Fruit fly (Drosophila melanogaster) whole organism, embryonic: Measurements from ENCODE around the gene Ugt316A1.

ENCODE experiments used
- Antp ChIP-seq: fragments of 200-800 bp; sonication (Bioruptor generic); optimal IDR thresholded peaks from 3 replicates; lab custom pipeline; 2016; ENCODE audit warnings: missing biosample characterization, missing genetic modification characterization
- Bgb ChIP-seq: fragments of 200-800 bp; sonication (Bioruptor generic); IDR thresholded peaks from 2 replicates; pipeline ENCODE4 v1.3.6; 2022; ENCODE audit warnings: missing biosample characterization, missing genetic modification characterization; ENCODE audit not compliant: partially characterized antibody
- CG10462 ChIP-seq: fragments of 200-800 bp; sonication (Bioruptor generic); optimal IDR thresholded peaks from 2 replicates; lab custom pipeline; 2016; ENCODE audit warnings: missing biosample characterization, missing genetic modification characterization
- CG12744 ChIP-seq: fragments of 200-800 bp; sonication (Bioruptor generic); optimal IDR thresholded peaks from 2 replicates; lab custom pipeline; 2016; ENCODE audit warnings: missing biosample characterization, missing genetic modification characterization
- CG13424 ChIP-seq: fragments of 200-800 bp; sonication (Bioruptor generic); optimal IDR thresholded peaks from 2 replicates; lab custom pipeline; 2019; ENCODE audit warnings: missing biosample characterization, mild to moderate bottlenecking, missing genetic modification characterization, moderate library complexity
- CG13624 ChIP-seq: fragments of 200-800 bp; sonication (Bioruptor generic); optimal IDR thresholded peaks from 2 replicates; lab custom pipeline; 2016; ENCODE audit warnings: missing biosample characterization, missing genetic modification characterization
- CG15269 ChIP-seq: fragments of 200-800 bp; sonication (Bioruptor generic); optimal IDR thresholded peaks from 2 replicates; lab custom pipeline; 2018; ENCODE audit warnings: missing biosample characterization, mild to moderate bottlenecking, missing genetic modification characterization, moderate library complexity
- CG1529 ChIP-seq: fragments of 200-800 bp; sonication (Bioruptor generic); optimal IDR thresholded peaks from 3 replicates; lab custom pipeline; 2018; ENCODE audit warnings: missing biosample characterization, missing genetic modification characterization
- CG1603 ChIP-seq: fragments of 200-800 bp; sonication (Bioruptor generic); optimal IDR thresholded peaks from 2 replicates; lab custom pipeline; 2019; ENCODE audit warnings: missing biosample characterization, mild to moderate bottlenecking, missing genetic modification characterization, moderate library complexity
- CG16815 ChIP-seq: fragments of 200-800 bp; sonication (Bioruptor generic); optimal IDR thresholded peaks from 3 replicates; lab custom pipeline; 2017; ENCODE audit warnings: missing biosample characterization, mild to moderate bottlenecking, missing genetic modification characterization
- CG17912 ChIP-seq: fragments of 200-800 bp; sonication (Bioruptor generic); optimal IDR thresholded peaks from 2 replicates; lab custom pipeline; 2018; ENCODE audit warnings: missing biosample characterization, mild to moderate bottlenecking, missing genetic modification characterization
- CG18262 ChIP-seq: fragments of 200-800 bp; optimal IDR thresholded peaks from 3 replicates; lab custom pipeline; 2019; ENCODE audit warnings: missing biosample characterization, mild to moderate bottlenecking, missing genetic modification characterization, moderate library complexity
- CG2678 ChIP-seq: fragments of 200-800 bp; sonication (Bioruptor generic); optimal IDR thresholded peaks from 3 replicates; lab custom pipeline; 2019; ENCODE audit warnings: missing biosample characterization, mild to moderate bottlenecking, missing genetic modification characterization, moderate library complexity
- CG31388 ChIP-seq: fragments of 200-800 bp; sonication (Bioruptor generic); optimal IDR thresholded peaks from 2 replicates; lab custom pipeline; 2016; ENCODE audit warnings: missing biosample characterization, missing genetic modification characterization
- CG34224 ChIP-seq: fragments of 200-800 bp; sonication (Bioruptor generic); IDR thresholded peaks from 3 replicates; pipeline ENCODE4 v1.3.6; 2022; ENCODE audit warnings: missing biosample characterization, missing genetic modification characterization; ENCODE audit not compliant: partially characterized antibody
- CG3838 ChIP-seq: fragments of 200-800 bp; sonication (Bioruptor generic); optimal IDR thresholded peaks from 3 replicates; lab custom pipeline; 2016; ENCODE audit warnings: missing biosample characterization, missing genetic modification characterization
- CG3995 ChIP-seq: fragments of 200-800 bp; sonication (Bioruptor generic); optimal IDR thresholded peaks from 3 replicates; lab custom pipeline; 2016; ENCODE audit warnings: missing biosample characterization, missing genetic modification characterization
- CG4707 ChIP-seq: fragments of 200-800 bp; sonication (Bioruptor generic); optimal IDR thresholded peaks from 2 replicates; lab custom pipeline; 2018; ENCODE audit warnings: missing biosample characterization, mild to moderate bottlenecking, missing genetic modification characterization, moderate library complexity
- CG4820 ChIP-seq: fragments of 200-800 bp; sonication (Bioruptor generic); optimal IDR thresholded peaks from 3 replicates; lab custom pipeline; 2016; ENCODE audit warnings: missing biosample characterization, missing genetic modification characterization
- CG7963 ChIP-seq: fragments of 200-800 bp; sonication (Bioruptor generic); IDR thresholded peaks from 3 replicates; pipeline ENCODE4 v1.3.6; 2022; ENCODE audit warnings: missing biosample characterization, missing genetic modification characterization; ENCODE audit not compliant: partially characterized antibody
- CG7987 ChIP-seq: fragments of 200-800 bp; sonication (Bioruptor generic); optimal IDR thresholded peaks from 2 replicates; lab custom pipeline; 2018; ENCODE audit warnings: missing biosample characterization, mild to moderate bottlenecking, missing genetic modification characterization, moderate library complexity
- CG8089 ChIP-seq: fragments of 200-800 bp; sonication (Bioruptor generic); optimal IDR thresholded peaks from 3 replicates; lab custom pipeline; 2016; ENCODE audit warnings: missing biosample characterization, missing genetic modification characterization
- CG9215 ChIP-seq: fragments of 200-800 bp; sonication (Bioruptor generic); IDR thresholded peaks from 2 replicates; pipeline ENCODE4 v1.3.6; 2022; ENCODE audit warnings: missing biosample characterization, missing genetic modification characterization
- CG9727 ChIP-seq: fragments of 200-800 bp; sonication (Bioruptor generic); optimal IDR thresholded peaks from 3 replicates; lab custom pipeline; 2017; ENCODE audit warnings: missing biosample characterization, mild to moderate bottlenecking, missing genetic modification characterization
- Camta ChIP-seq: fragments of 200-800 bp; sonication (Bioruptor generic); optimal IDR thresholded peaks from 2 replicates; lab custom pipeline; 2016; ENCODE audit warnings: missing biosample characterization, missing genetic modification characterization
- HLHmδ ChIP-seq: fragments of 200-800 bp; sonication (Bioruptor generic); optimal IDR thresholded peaks from 2 replicates; lab custom pipeline; 2018; ENCODE audit warnings: missing biosample characterization, mild to moderate bottlenecking, missing genetic modification characterization, moderate library complexity
- Hmx ChIP-seq: fragments of 200-800 bp; sonication (Bioruptor generic); optimal IDR thresholded peaks from 2 replicates; lab custom pipeline; 2016; ENCODE audit warnings: missing biosample characterization, missing genetic modification characterization
- Kr ChIP-seq: fragments of 200-800 bp; sonication (Bioruptor generic); optimal IDR thresholded peaks from 2 replicates; lab custom pipeline; 2017; ENCODE audit warnings: missing biosample characterization, mild to moderate bottlenecking, missing genetic modification characterization
- Mad ChIP-seq: fragments of 200-800 bp; sonication (Bioruptor generic); optimal IDR thresholded peaks from 2 replicates; lab custom pipeline; 2016; ENCODE audit warnings: missing biosample characterization, missing genetic modification characterization
- Mes4 ChIP-seq: fragments of 200-800 bp; sonication (Bioruptor generic); optimal IDR thresholded peaks from 2 replicates; lab custom pipeline; 2016; ENCODE audit warnings: missing biosample characterization, missing genetic modification characterization
- Xrp1 ChIP-seq: fragments of 200-800 bp; sonication (Bioruptor generic); IDR thresholded peaks from 2 replicates; pipeline ENCODE4 v1.3.6; 2022; ENCODE audit warnings: missing biosample characterization, missing genetic modification characterization
- ara ChIP-seq: fragments of 200-800 bp; sonication (Bioruptor generic); IDR thresholded peaks from 2 replicates; pipeline ENCODE4 v1.3.6; 2022; ENCODE audit warnings: missing biosample characterization, missing genetic modification characterization
- ase ChIP-seq: fragments of 200-800 bp; sonication (Bioruptor generic); IDR thresholded peaks from 3 replicates; pipeline ENCODE4 v1.3.6; 2022; ENCODE audit warnings: missing biosample characterization, missing genetic modification characterization
- az2 ChIP-seq: fragments of 200-800 bp; sonication (Bioruptor generic); optimal IDR thresholded peaks from 3 replicates; lab custom pipeline; 2016; ENCODE audit warnings: missing biosample characterization, missing genetic modification characterization
- chif ChIP-seq, 2 experiments: fragments of 200-800 bp; sonication (Bioruptor generic); optimal IDR thresholded peaks; 3 replicates each; lab custom pipeline; 2016; ENCODE audit warnings: missing biosample characterization in 2 of 2, missing genetic modification characterization in 2 of 2
- danr ChIP-seq: fragments of 200-800 bp; sonication (Bioruptor generic); IDR thresholded peaks from 2 replicates; pipeline ENCODE4 v1.3.6; 2022; ENCODE audit warnings: missing biosample characterization, missing genetic modification characterization
- en ChIP-seq: fragments of 200-800 bp; sonication (Bioruptor generic); optimal IDR thresholded peaks from 2 replicates; lab custom pipeline; 2016; ENCODE audit warnings: missing biosample characterization, missing genetic modification characterization
- gro ChIP-seq: fragments of 200-800 bp; sonication (Bioruptor generic); optimal IDR thresholded peaks from 2 replicates; lab custom pipeline; 2016; ENCODE audit warnings: missing biosample characterization, missing genetic modification characterization
- ham ChIP-seq: fragments of 200-800 bp; sonication (Bioruptor generic); IDR thresholded peaks from 2 replicates; pipeline ENCODE4 v1.3.6; 2022; ENCODE audit warnings: missing biosample characterization, missing genetic modification characterization
- ken ChIP-seq: fragments of 200-800 bp; sonication (Bioruptor generic); IDR thresholded peaks from 3 replicates; pipeline ENCODE4 v1.3.6; 2022; ENCODE audit warnings: missing biosample characterization, missing genetic modification characterization
- klu ChIP-seq: fragments of 200-800 bp; sonication (Bioruptor generic); IDR thresholded peaks from 2 replicates; pipeline ENCODE4 v1.3.6; 2022; ENCODE audit warnings: missing biosample characterization, missing genetic modification characterization
- pan ChIP-seq, 4 experiments: fragments of >200 bp in 3 of 4; fragments of 200-800 bp in 1 of 4; sonication (Bioruptor generic) in 1 of 4; optimal IDR thresholded peaks in 3 of 4; IDR thresholded peaks in 1 of 4; 2 replicates each; pipeline versions ENCODE4 v1.3.6 to Lab custom; 2017 to 2022; ENCODE audit warnings: missing biosample characterization in 2 of 4, missing genetic modification characterization in 2 of 4, mixed read lengths in 1 of 4
- prd ChIP-seq, 3 experiments: fragments of >200 bp in 2 of 3; fragments of 200-800 bp in 1 of 3; sonication (Bioruptor generic) in 1 of 3; optimal IDR thresholded peaks in 2 of 3; IDR thresholded peaks in 1 of 3; 2 replicates in 2 of 3; 3 replicates in 1 of 3; pipeline versions ENCODE4 v1.3.6 to Lab custom; 2017 to 2022; ENCODE audit warnings: missing biosample characterization in 1 of 3, missing genetic modification characterization in 1 of 3
- rib ChIP-seq: fragments of 200-800 bp; sonication (Bioruptor generic); IDR thresholded peaks from 2 replicates; pipeline ENCODE4 v1.3.6; 2022; ENCODE audit warnings: missing biosample characterization, missing genetic modification characterization
- row ChIP-seq: fragments of 200-800 bp; sonication (Bioruptor generic); IDR thresholded peaks from 3 replicates; pipeline ENCODE4 v1.3.6; 2022; ENCODE audit warnings: missing biosample characterization, missing genetic modification characterization
- so ChIP-seq: fragments of 200-800 bp; sonication (Bioruptor generic); IDR thresholded peaks from 3 replicates; pipeline ENCODE4 v1.3.6; 2022; ENCODE audit warnings: missing biosample characterization, missing genetic modification characterization
- sqz ChIP-seq: fragments of 200-800 bp; sonication (Bioruptor generic); optimal IDR thresholded peaks from 3 replicates; lab custom pipeline; 2018; ENCODE audit warnings: missing biosample characterization, mild to moderate bottlenecking, missing genetic modification characterization
- stc ChIP-seq: fragments of 200-800 bp; sonication (Bioruptor generic); IDR thresholded peaks from 2 replicates; pipeline ENCODE4 v1.3.6; 2022; ENCODE audit warnings: missing biosample characterization, missing genetic modification characterization

The Ugt316A1 gene

DNA sequence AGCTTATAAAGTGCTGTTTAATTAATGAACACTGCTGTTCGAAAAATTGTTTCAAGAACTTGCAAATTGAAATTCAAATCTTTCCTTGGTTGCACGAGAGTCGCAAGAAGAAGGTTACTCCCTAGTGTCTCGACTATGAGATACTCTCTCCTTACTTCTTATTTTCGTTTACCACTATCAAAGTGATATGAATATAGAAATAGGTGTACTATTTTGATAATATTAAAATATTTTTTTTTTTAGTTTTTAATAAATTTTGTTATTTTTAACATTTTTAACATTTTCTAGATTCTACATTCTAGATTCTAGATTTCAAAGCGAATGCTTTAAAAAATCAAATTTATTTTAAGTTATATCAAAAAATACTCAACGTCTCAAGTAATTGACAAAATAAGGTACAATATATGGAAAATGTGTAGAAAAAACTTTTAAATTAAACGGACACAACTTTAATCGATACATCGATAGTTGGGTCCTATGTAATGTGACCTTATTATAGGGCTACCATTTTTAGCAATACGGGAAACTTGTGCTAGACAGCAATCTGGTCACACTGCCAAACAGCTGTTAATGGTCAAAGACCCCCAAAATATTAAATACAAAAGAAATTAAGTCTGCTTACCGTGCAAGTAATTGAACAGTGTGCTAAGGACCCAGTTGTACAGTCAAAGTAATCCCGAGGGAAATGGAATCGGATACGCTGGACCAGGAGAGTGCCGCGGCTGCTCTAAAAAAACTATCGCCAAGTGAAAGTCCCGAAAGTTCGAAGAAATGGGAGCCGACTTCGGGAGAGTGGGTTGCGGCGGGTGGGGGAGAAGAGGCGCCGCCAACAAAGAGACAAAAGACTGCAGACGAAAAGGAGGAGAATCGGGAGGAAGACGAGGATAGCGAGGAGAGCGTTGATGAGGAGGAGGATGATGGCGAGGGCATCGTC is 29.8 kb upstream of the Ugt316A1 start, which contains the start of gene MESR6 (continued):
- TF ChIP-seq CG9215 (GFP tag; lab: Robert Waterston, UW) (no peak), rib (GFP tag; lab: Robert Waterston, UW) (peak; percentile 27; the same call in 1 of the 2 replicates), Hmx (GFP tag; lab: Kevin White, UChicago) (no peak), ase (no peak), en (no peak), CG12744 (GFP tag; lab: Kevin White, UChicago) (no peak), CG9727 (peak; percentile 58), danr (GFP tag; lab: Robert Waterston, UW) (no peak), CG17912 (GFP tag; lab: Kevin White, UChicago) (peak; percentile 21), so (GFP tag; lab: Robert Waterston, UW) (no peak), CG34224 (GFP tag; lab: Robert Waterston, UW) (peak; percentile 92), CG3995 (GFP tag; lab: Kevin White, UChicago) (no peak), CG1603 (tag; lab: Kevin White, UChicago) (peak; percentile 74), CG1529 (GFP tag; lab: Kevin White, UChicago) (no peak), ken (no peak), CG31388 (GFP tag; lab: Kevin White, UChicago) (no peak), HLHmδ (GFP tag; lab: Kevin White, UChicago) (no peak), pan (optimal IDR thresholded peaks at IDR 0.05; lab: Kevin White, UChicago) (no peak), pan (GFP tag; optimal IDR thresholded peaks at IDR 0.05 in 1 of 2, IDR thresholded peaks at IDR 0.05 in 1 of 2) (no peak), CG7963 (GFP tag; lab: Robert Waterston, UW) (peak; percentile 70; the same call in 2 of the 3 replicates), Mad (GFP tag; lab: Kevin White, UChicago) (no peak), chif (GFP tag; optimal IDR thresholded peaks at IDR 0.05; lab: Kevin White, UChicago) (peak in 1 of 2 experiments; percentile 2), CG2678 (tag; lab: Kevin White, UChicago) (peak; percentile 33), CG13624 (GFP tag; lab: Kevin White, UChicago) (no peak), ara (GFP tag; lab: Robert Waterston, UW) (no peak), CG10462 (GFP tag; lab: Kevin White, UChicago) (no peak), Antp (GFP tag; lab: Kevin White, UChicago) (no peak), CG3838 (GFP tag; lab: Kevin White, UChicago) (no peak), CG16815 (no peak), CG15269 (tag; lab: Kevin White, UChicago) (peak; percentile 59), CG4820 (GFP tag; lab: Kevin White, UChicago) (peak; percentile 17), CG18262 (peak; percentile 40), az2 (GFP tag; lab: Kevin White, UChicago) (no peak), Xrp1 (GFP tag; lab: Robert Waterston, UW) (peak; percentile 36; the same call in 1 of the 2 replicates), Mes4 (GFP tag; lab: Kevin White, UChicago) (no peak), CG7987 (GFP tag; lab: Kevin White, UChicago) (peak; percentile 5), CG13424 (tag; lab: Kevin White, UChicago) (no peak), Camta (GFP tag; lab: Kevin White, UChicago) (peak; percentile 7), Bgb (peak; percentile 85), gro (GFP tag; lab: Kevin White, UChicago) (peak; percentile 61), CG8089 (GFP tag; lab: Kevin White, UChicago) (no peak), CG4707 (GFP tag; lab: Kevin White, UChicago) (no peak), sqz (GFP tag; lab: Kevin White, UChicago) (no peak), ham (GFP tag; lab: Robert Waterston, UW) (no peak), Kr (no peak), row (GFP tag; lab: Robert Waterston, UW) (peak; percentile 64), stc (0 out of 2 replicates have a peak, but pooled peaks have one; percentile 23), klu (GFP tag; lab: Robert Waterston, UW) (no peak; the same call in 1 of the 2 replicates), prd (optimal IDR thresholded peaks at IDR 0.05; lab: Kevin White, UChicago) (no peak), prd (GFP tag; IDR thresholded peaks at IDR 0.05; lab: Robert Waterston, UW) (peak; percentile 32; the same call in 1 of the 3 replicates)
